Worm (Caenorhabditis elegans): ENCODE data around the gene ift-81.

ift-81 gene

DNA sequence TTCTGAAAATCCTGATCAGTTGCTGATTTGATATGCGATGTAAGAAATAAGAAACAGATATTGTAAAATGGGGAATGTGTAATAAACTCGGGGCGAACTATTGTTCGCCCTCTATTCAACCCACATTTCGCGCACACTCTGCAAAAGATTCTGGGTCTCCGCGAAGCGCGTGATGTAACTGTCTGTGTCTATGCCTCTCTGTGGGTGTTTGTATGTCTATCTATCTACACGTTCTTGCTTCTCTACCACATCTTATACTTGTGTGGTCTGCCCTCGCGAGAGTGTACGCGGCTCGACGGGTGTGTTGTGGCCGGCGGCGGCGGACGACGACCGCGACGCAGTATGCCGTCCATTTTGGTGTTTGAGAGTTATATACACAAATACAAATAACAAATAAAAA is 38.1 kb downstream of the ift-81 start (continued):
- TF ChIP-seq ceh-40 (GFP tag; IDR thresholded peaks at IDR 0.05) (no peak), nfya-1 (tag; optimal IDR thresholded peaks at IDR 0.05; ENCODE audit: borderline replicate concordance, insufficient read depth) (no peak), ceh-91 (GFP tag; IDR thresholded peaks at IDR 0.05) (no peak), Y67H2A.10 (GFP tag; conservative IDR thresholded peaks at IDR 0.05) (no peak), nfya-2 (GFP tag; IDR thresholded peaks at IDR 0.05) (no peak), B0035.1 (tag; optimal IDR thresholded peaks at IDR 0.05) (no peak), attf-5 (GFP tag; optimal IDR thresholded peaks at IDR 0.05) (peak; percentile 60), F22D6.2 (tag; optimal IDR thresholded peaks at IDR 0.05) (no peak), ztf-26 (tag; optimal IDR thresholded peaks at IDR 0.05) (peak; percentile 33), F52B5.7 (tag; optimal IDR thresholded peaks at IDR 0.05) (no peak), aptf-3 (GFP tag; IDR thresholded peaks at IDR 0.05) (no peak), lin-40 (tag; optimal IDR thresholded peaks at IDR 0.05) (peak; percentile 68), akir-1 (GFP tag; optimal IDR thresholded peaks at IDR 0.05) (no peak), zim-3 (tag; optimal IDR thresholded peaks at IDR 0.05) (no peak), rec-8 (tag; optimal IDR thresholded peaks at IDR 0.05) (no peak), efl-1 (GFP tag; optimal IDR thresholded peaks at IDR 0.05) (no peak), ets-4 (GFP tag; optimal IDR thresholded peaks at IDR 0.05) (no peak), let-607 (tag; optimal IDR thresholded peaks at IDR 0.05) (no peak), F57C9.4 (tag; optimal IDR thresholded peaks at IDR 0.05) (no peak), chd-7 (tag; optimal IDR thresholded peaks at IDR 0.05) (no peak), him-1 (tag; optimal IDR thresholded peaks at IDR 0.05) (no peak), nfyb-1 (GFP tag; IDR thresholded peaks at IDR 0.05) (0 out of 2 replicates have a peak, but pooled peaks have one; percentile 47), ceh-27 (GFP tag; optimal IDR thresholded peaks at IDR 0.05) (peak; percentile 73), unc-130 (GFP tag; optimal IDR thresholded peaks at IDR 0.05) (no peak), mes-4 (tag; optimal IDR thresholded peaks at IDR 0.05) (no peak), ztf-28 (GFP tag; IDR thresholded peaks at IDR 0.05) (no peak), hrde-1 (tag; optimal IDR thresholded peaks at IDR 0.05; ENCODE audit: borderline replicate concordance) (no peak), sptf-2 (GFP tag; optimal IDR thresholded peaks at IDR 0.05) (no peak), lin-54 (GFP tag; optimal IDR thresholded peaks at IDR 0.05) (no peak), ztf-6 (GFP tag; IDR thresholded peaks at IDR 0.05) (no peak), hmg-20 (GFP tag; IDR thresholded peaks at IDR 0.05) (no peak), zfh-2 (GFP tag; conservative IDR thresholded peaks at IDR 0.05) (no peak), F49E8.2 (tag; optimal IDR thresholded peaks at IDR 0.05; ENCODE audit: insufficient read depth) (no peak), B0019.2 (GFP tag; conservative IDR thresholded peaks at IDR 0.05) (no peak), C06A6.2 (GFP tag; conservative IDR thresholded peaks at IDR 0.05) (no peak), ama-1 (optimal IDR thresholded peaks at IDR 0.05) (no peak), ama-1 (GFP tag; optimal IDR thresholded peaks at IDR 0.05) (no peak), hlh-26 (GFP tag; conservative IDR thresholded peaks at IDR 0.05) (no peak), B0261.1 (tag; optimal IDR thresholded peaks at IDR 0.05) (no peak), dox-1 (GFP tag; IDR thresholded peaks at IDR 0.05) (no peak; the same call in 1 of the 2 replicates), sea-2 (GFP tag; IDR thresholded peaks at IDR 0.05) (no peak), tlf-1 (GFP tag; optimal IDR thresholded peaks at IDR 0.05) (no peak), T07F8.4 (tag; optimal IDR thresholded peaks at IDR 0.05) (no peak), nhr-179 (tag; optimal IDR thresholded peaks at IDR 0.05) (no peak), bed-1 (GFP tag; IDR thresholded peaks at IDR 0.05) (no peak), madf-6 (GFP tag; IDR thresholded peaks at IDR 0.05) (no peak), lin-26 (GFP tag; IDR thresholded peaks at IDR 0.05) (no peak), F33H1.4 (GFP tag; IDR thresholded peaks at IDR 0.05) (no peak), tbx-9 (tag; optimal IDR thresholded peaks at IDR 0.05; ENCODE audit: borderline replicate concordance) (no peak), T26A5.8 (tag; optimal IDR thresholded peaks at IDR 0.05) (no peak)
